Worm (Caenorhabditis elegans) whole organism, mixed stage, embryonic: Measurements from ENCODE around the gene zif-1.

ENCODE experiments used
- M03D4.4 ChIP-seq: sonication (generic microtip); optimal IDR thresholded peaks from 2 replicates; lab custom pipeline; 2017; ENCODE audit warnings: mild to moderate bottlenecking, missing genetic modification characterization, missing compliant biosample characterization
- bed-3 ChIP-seq: fragments of 200-800 bp; sonication (Bioruptor generic); optimal IDR thresholded peaks from 3 replicates; lab custom pipeline; 2018; ENCODE audit warnings: mild to moderate bottlenecking, missing genetic modification characterization, moderate library complexity, missing compliant biosample characterization
- blmp-1 ChIP-seq: fragments of 150-350 bp; optimal IDR thresholded peaks from 2 replicates; lab custom pipeline; 2014; ENCODE audit warnings: missing biosample characterization, missing genetic modification characterization
- ceh-39 ChIP-seq: fragments of 150-350 bp; optimal IDR thresholded peaks from 2 replicates; lab custom pipeline; 2014; ENCODE audit warnings: missing biosample characterization, missing genetic modification characterization
- ceh-43 ChIP-seq: fragments of 200-800 bp; sonication (Bioruptor generic); optimal IDR thresholded peaks from 2 replicates; lab custom pipeline; 2018; ENCODE audit warnings: mild to moderate bottlenecking, missing genetic modification characterization, moderate library complexity, missing compliant biosample characterization
- ceh-83 ChIP-seq: fragments of 200-800 bp; sonication (Bioruptor generic); optimal IDR thresholded peaks from 2 replicates; lab custom pipeline; 2018; ENCODE audit warnings: mild to moderate bottlenecking, missing genetic modification characterization, missing compliant biosample characterization
- cnd-1 ChIP-seq: fragments of 200-800 bp; sonication (Bioruptor generic); optimal IDR thresholded peaks from 2 replicates; lab custom pipeline; 2018; ENCODE audit warnings: mild to moderate bottlenecking, missing genetic modification characterization, missing compliant biosample characterization
- elt-1 ChIP-seq: sonication (generic microtip); optimal IDR thresholded peaks from 2 replicates; lab custom pipeline; 2017; ENCODE audit warnings: missing genetic modification characterization, mild to moderate bottlenecking, missing compliant biosample characterization, antibody characterized with exemption, moderate library complexity, borderline replicate concordance; ENCODE audit not compliant: insufficient read depth
- flh-1 ChIP-seq: fragments of 200-800 bp; sonication (Bioruptor generic); optimal IDR thresholded peaks from 2 replicates; lab custom pipeline; 2018; ENCODE audit warnings: mild to moderate bottlenecking, missing genetic modification characterization, moderate library complexity, missing compliant biosample characterization
- ham-2 ChIP-seq: fragments of 200-800 bp; sonication (Bioruptor generic); optimal IDR thresholded peaks from 2 replicates; lab custom pipeline; 2018; ENCODE audit warnings: mild to moderate bottlenecking, missing genetic modification characterization, missing compliant biosample characterization
- hlh-1 ChIP-seq: fragments of 150-350 bp; optimal IDR thresholded peaks from 2 replicates; lab custom pipeline; 2014; ENCODE audit warnings: missing biosample characterization, missing genetic modification reagents, missing genetic modification characterization
- lin-13 ChIP-seq: fragments of 150-350 bp; optimal IDR thresholded peaks from 2 replicates; lab custom pipeline; 2014; ENCODE audit warnings: missing biosample characterization, missing genetic modification characterization
- lin-32 ChIP-seq: fragments of 200-800 bp; sonication (Bioruptor generic); optimal IDR thresholded peaks from 2 replicates; lab custom pipeline; 2018; ENCODE audit warnings: mild to moderate bottlenecking, missing genetic modification characterization, missing compliant biosample characterization
- lsy-2 ChIP-seq: fragments of 150-350 bp; optimal IDR thresholded peaks from 2 replicates; lab custom pipeline; 2014; ENCODE audit warnings: missing biosample characterization, missing genetic modification characterization
- mab-5 ChIP-seq: fragments of 150-350 bp; optimal IDR thresholded peaks from 2 replicates; lab custom pipeline; 2014; ENCODE audit warnings: missing biosample characterization, missing genetic modification characterization
- mep-1 ChIP-seq: fragments of 150-350 bp; optimal IDR thresholded peaks from 2 replicates; lab custom pipeline; 2017; ENCODE audit warnings: missing biosample characterization, missing genetic modification reagents, missing genetic modification characterization, inconsistent platforms
- mls-2 ChIP-seq: sonication (generic microtip); optimal IDR thresholded peaks from 2 replicates; lab custom pipeline; 2016; ENCODE audit warnings: mild to moderate bottlenecking, missing genetic modification characterization, moderate library complexity, missing compliant biosample characterization
- nhr-12 ChIP-seq: fragments of 150-350 bp; optimal IDR thresholded peaks from 2 replicates; lab custom pipeline; 2014; ENCODE audit warnings: missing biosample characterization, missing genetic modification characterization
- nhr-237 ChIP-seq: fragments of 150-350 bp; optimal IDR thresholded peaks from 2 replicates; lab custom pipeline; 2014; ENCODE audit warnings: missing biosample characterization, missing genetic modification characterization
- nhr-28 ChIP-seq: fragments of 150-350 bp; optimal IDR thresholded peaks from 2 replicates; lab custom pipeline; 2014; ENCODE audit warnings: missing biosample characterization, missing genetic modification characterization
- nhr-76 ChIP-seq: sonication (generic microtip); optimal IDR thresholded peaks from 2 replicates; lab custom pipeline; 2017; ENCODE audit warnings: missing biosample characterization, missing genetic modification characterization
- pha-4 ChIP-seq: fragments of 150-350 bp; optimal IDR thresholded peaks from 2 replicates; lab custom pipeline; 2018; ENCODE audit warnings: missing biosample characterization, missing genetic modification reagents, missing genetic modification characterization
- sem-2 ChIP-seq: fragments of 200-800 bp; sonication (Bioruptor generic); optimal IDR thresholded peaks from 2 replicates; lab custom pipeline; 2018; ENCODE audit warnings: mild to moderate bottlenecking, missing genetic modification characterization, missing compliant biosample characterization
- sptf-1 ChIP-seq: sonication (generic microtip); optimal IDR thresholded peaks from 2 replicates; lab custom pipeline; 2017; ENCODE audit warnings: mild to moderate bottlenecking, missing genetic modification characterization, moderate library complexity, missing compliant biosample characterization
- tbx-8 ChIP-seq: fragments of 200-800 bp; sonication (Bioruptor generic); optimal IDR thresholded peaks from 2 replicates; lab custom pipeline; 2018; ENCODE audit warnings: mild to moderate bottlenecking, missing genetic modification characterization, moderate library complexity, missing compliant biosample characterization
- unc-39 ChIP-seq: fragments of 150-350 bp; optimal IDR thresholded peaks from 2 replicates; lab custom pipeline; 2014; ENCODE audit warnings: missing biosample characterization, missing genetic modification characterization
- unc-62 ChIP-seq: fragments of 150-350 bp; optimal IDR thresholded peaks from 2 replicates; lab custom pipeline; 2014; ENCODE audit warnings: missing biosample characterization, missing genetic modification reagents, missing genetic modification characterization
- zip-8 ChIP-seq: fragments of 150-350 bp; optimal IDR thresholded peaks from 2 replicates; lab custom pipeline; 2014; ENCODE audit warnings: missing biosample characterization, missing genetic modification characterization

zif-1 gene

DNA sequence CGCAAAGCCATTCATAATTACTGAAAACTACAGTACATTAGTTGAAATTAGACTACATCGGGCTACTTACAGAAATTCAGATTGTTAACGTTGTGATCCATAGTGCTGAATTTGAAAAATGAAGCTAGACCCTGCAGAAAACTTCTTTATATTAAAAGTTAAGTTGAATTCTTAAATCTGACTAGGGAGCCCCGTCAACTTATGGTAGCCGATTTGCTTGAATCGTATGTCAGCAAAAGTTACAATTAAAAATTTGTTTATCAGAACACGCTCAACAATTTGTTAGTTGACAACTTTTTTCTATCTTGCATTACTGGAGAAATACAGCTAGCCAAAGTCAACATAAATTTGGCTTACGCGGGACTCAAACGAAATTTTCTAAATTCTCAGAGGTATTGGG, 20.0 kb downstream of the zif-1 start, which contains the start of gene F59B2.14:
F59B2.14 (minus strand) TSS at position 101 of the 400 bp plus-strand sequence.
- TF ChIP-seq ham-2: no peak
- TF ChIP-seq ceh-43 (GFP tag; lab: Kevin White, UChicago): no peak
- no peak for TF ChIP-seq sptf-1 (tag; lab: Kevin White, UChicago)
- no peak for TF ChIP-seq lsy-2 (tag; lab: Kevin White, UChicago)
- TF ChIP-seq cnd-1 (tag; lab: Kevin White, UChicago): no peak
- TF ChIP-seq nhr-12 (tag; lab: Kevin White, UChicago): no peak
- TF ChIP-seq ceh-39 (tag; lab: Kevin White, UChicago): no peak
- no peak for TF ChIP-seq nhr-237
- TF ChIP-seq lin-32: no peak
- no peak for TF ChIP-seq elt-1 (tag; lab: Kevin White, UChicago)
- TF ChIP-seq sem-2 (GFP tag; lab: Kevin White, UChicago): no peak
- no peak for TF ChIP-seq unc-39 (tag; lab: Kevin White, UChicago)
- no peak for TF ChIP-seq mab-5
- no peak for TF ChIP-seq M03D4.4 (tag; lab: Kevin White, UChicago)
- no peak for TF ChIP-seq nhr-28
- TF ChIP-seq mep-1: no peak
- TF ChIP-seq, all 35 proteins: peak for 0

DNA sequence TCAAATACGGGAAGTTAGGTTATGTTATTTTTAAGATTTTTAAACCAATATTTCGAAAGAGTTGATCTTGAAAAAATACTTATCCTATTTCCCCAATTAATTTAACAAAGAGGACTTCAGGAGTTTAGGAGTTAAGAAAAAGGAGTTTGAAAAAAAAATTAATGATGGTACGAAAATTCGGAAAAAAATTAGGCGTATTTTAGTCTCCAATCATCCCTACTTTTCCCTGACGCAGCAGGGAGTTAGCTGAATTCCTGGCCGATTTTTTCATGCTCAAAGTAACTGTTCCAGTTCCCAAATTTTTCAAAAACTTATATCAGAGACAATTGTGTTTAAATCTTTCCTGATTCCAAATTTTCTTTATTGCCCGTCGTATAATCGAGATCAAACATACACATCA, 21.0 kb downstream of the zif-1 start:
- TF ChIP-seq lsy-2 (tag; lab: Kevin White, UChicago): no peak
- TF ChIP-seq, all 35 proteins: peak for 0

DNA sequence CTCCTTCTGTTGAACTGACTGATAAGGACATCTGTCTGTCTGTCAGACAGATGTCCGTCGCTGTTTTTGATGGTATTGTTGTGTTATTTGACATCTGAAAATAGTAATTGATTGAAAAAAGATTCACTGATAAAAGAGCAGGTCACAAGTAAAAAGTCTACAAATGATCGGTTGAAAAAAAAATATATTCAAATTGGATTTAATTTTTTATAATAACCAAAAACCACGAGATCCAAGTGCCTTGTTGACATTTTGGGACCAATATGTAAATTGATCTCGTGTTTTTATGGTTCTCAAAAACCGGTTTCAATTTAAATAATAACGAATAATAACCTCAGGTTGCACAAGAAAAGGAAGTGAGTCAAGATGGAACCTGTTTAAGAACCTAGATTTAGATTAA, 24.4 kb downstream of the zif-1 start, which contains the start of gene F59B2.13:
F59B2.13 (minus strand) TSS at position 101 of the 400 bp plus-strand sequence.
- no peak for TF ChIP-seq ceh-43 (GFP tag; lab: Kevin White, UChicago)
- no peak for TF ChIP-seq unc-62 (GFP tag; lab: Kevin White, UChicago)
- TF ChIP-seq elt-1 (tag; lab: Kevin White, UChicago): no peak
- no peak for TF ChIP-seq nhr-237
- no peak for TF ChIP-seq mab-5
- no peak for TF ChIP-seq nhr-76 (tag; lab: Kevin White, UChicago)
- no peak for TF ChIP-seq tbx-8 (GFP tag; lab: Kevin White, UChicago)
- no peak for TF ChIP-seq lin-13 (tag; lab: Kevin White, UChicago)
- no peak for TF ChIP-seq cnd-1 (tag; lab: Kevin White, UChicago)
- TF ChIP-seq ceh-39 (tag; lab: Kevin White, UChicago): no peak
- TF ChIP-seq blmp-1 (tag; lab: Kevin White, UChicago): no peak
- no peak for TF ChIP-seq ceh-83 (GFP tag; lab: Kevin White, UChicago)
- no peak for TF ChIP-seq bed-3 (GFP tag; lab: Kevin White, UChicago)
- TF ChIP-seq, all 35 proteins: peak for 0

DNA sequence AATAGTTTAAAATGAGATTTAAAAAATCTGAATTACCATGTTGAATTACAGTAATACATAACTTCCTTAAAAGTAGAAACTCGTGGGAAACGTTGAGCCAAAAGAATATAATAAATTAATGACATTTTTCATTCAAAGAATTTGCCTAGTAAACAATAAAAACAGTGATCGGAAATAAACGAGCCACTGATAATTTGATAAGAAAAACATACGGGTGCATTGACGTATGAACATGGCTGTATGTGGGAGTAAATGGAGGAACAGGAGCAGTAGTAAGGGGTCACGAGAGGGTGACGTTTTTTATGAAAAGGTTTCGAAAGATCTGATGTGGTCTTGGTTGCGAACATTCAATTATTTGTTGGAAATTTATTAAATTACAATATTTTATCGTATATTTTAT, 28.2 kb downstream of the zif-1 start:
- TF ChIP-seq mep-1: no peak
- TF ChIP-seq flh-1 (GFP tag; lab: Kevin White, UChicago): no peak
- no peak for TF ChIP-seq bed-3 (GFP tag; lab: Kevin White, UChicago)
- no peak for TF ChIP-seq hlh-1 (tag; lab: Kevin White, UChicago)
- no peak for TF ChIP-seq ceh-83 (GFP tag; lab: Kevin White, UChicago)

DNA sequence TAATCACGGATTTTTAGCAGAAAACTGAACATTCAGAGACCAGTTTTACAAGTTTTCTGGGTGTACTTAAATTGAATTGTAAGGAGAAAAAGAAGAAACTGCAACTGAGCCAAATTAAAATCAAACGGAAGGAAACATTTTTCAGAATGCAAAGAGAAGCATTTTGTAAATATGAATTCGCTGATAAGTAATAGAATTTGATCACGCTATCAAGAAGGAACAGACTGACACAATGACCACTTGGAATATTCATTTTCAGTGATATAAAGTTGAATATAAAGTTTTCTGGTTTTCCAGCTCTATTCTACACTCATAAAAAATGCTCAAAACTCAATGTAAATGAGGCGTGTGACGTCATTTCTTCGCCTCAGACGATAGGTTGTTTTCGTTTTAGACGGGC, 31.6 kb downstream of the zif-1 start:
- TF ChIP-seq unc-39 (tag; lab: Kevin White, UChicago): no peak
- TF ChIP-seq mls-2 (tag; lab: Kevin White, UChicago): no peak
- peak; percentile 24 for TF ChIP-seq zip-8 (tag; lab: Kevin White, UChicago)

DNA sequence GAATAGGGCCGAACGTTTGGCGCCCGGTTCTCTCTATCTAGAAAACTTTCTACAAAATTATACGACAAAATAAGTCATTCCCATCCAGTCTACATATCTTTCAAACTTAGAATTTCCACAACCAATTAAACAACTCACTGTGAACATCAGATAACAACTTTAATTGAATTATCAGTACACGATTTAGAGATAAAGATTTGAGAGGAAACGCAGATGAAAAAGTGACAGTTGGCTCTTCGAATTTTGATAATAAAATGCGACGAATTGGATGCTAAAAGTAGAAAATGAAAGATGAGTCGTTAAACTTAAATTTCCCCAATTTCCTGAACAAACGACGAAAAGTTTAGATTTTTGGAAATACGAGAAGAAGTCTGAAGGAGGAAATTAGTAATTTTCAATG, 32.5 kb downstream of the zif-1 start:
- TF ChIP-seq mab-5: no peak
- no peak for TF ChIP-seq pha-4 (tag; lab: Kevin White, UChicago)
- no peak for TF ChIP-seq ceh-43 (GFP tag; lab: Kevin White, UChicago)
- TF ChIP-seq bed-3 (GFP tag; lab: Kevin White, UChicago): no peak
- TF ChIP-seq unc-39 (tag; lab: Kevin White, UChicago): no peak
